In the genomic region with DNA sequence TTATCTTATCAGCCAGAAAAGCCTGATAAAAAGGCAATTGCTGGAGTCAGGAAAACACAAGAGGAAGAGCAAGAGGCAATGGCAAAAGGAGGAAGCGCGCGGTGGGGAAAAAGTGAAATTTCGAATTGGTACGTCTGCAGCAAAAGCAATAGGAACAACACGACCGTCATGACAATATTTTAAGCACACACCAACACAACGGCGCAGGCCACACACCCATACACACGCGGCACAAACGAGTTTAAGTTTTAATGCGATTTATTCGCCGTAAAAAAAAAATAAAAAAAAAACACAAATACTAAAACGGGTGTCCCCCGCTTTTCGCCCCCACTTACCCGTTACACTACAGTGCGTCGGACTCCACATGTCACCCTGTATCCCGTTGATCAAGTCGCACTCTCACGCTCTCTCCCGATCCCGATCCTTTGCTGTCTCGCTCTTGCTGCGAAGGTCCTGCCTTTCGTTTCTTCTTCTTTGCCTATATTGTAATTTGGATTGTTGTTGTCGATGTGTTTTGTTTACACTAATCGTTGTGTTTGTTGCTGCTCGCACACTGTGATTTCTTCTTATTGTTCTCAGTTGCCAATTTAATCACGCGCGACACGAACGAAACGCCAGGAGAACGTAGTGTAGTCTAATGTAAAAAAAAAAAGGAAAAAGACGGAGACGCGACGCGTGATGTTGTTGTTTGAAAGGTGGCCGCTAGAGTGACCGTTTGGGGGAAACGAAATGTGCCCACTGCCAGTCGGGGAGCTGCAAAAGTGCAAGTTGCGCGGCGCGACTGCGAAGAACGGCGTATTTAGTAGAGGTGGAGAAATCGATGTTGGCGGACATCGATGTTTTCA, we compare ENCODE assay signal across 1 fruit fly cellular context.
A peak's percentile ranks its signal among the peaks of the same experiment; 100 is the strongest.
TF ChIP-seq lines count a peak whose summit lies in the region.

TSS of gene Rip11 (minus strand) at position 794 of the 845 bp plus-strand sequence.

TF ChIP-seq in whole organism, embryonic, 481 proteins besides CTCF, POLR2A, EP300 and RAD21 (continued from another document and continues in another):
- TF ChIP-seq zf30C (GFP tag; optimal IDR thresholded peaks at IDR 0.05; lab: Kevin White, UChicago), result no peak
- no peak; the same call in 1 of the 2 replicates for TF ChIP-seq Taf1 (GFP tag; IDR thresholded peaks at IDR 0.05; lab: Robert Waterston, UW)
- TF ChIP-seq Dad (GFP tag; optimal IDR thresholded peaks at IDR 0.05; lab: Kevin White, UChicago), result peak; percentile 4
- TF ChIP-seq dm (GFP tag; optimal IDR thresholded peaks at IDR 0.05; lab: Kevin White, UChicago), result peak; percentile 18
- no peak for TF ChIP-seq Neu2 (GFP tag; optimal IDR thresholded peaks at IDR 0.05; lab: Kevin White, UChicago; ENCODE audit: borderline replicate concordance)
- TF ChIP-seq Mrtf (GFP tag; IDR thresholded peaks at IDR 0.05; lab: Robert Waterston, UW), result peak; percentile 43; the same call in 1 of the 3 replicates
- TF ChIP-seq B-H2 (GFP tag; optimal IDR thresholded peaks at IDR 0.05; lab: Kevin White, UChicago), result no peak
- peak; percentile 20 for TF ChIP-seq Meics (GFP tag; optimal IDR thresholded peaks at IDR 0.05; lab: Kevin White, UChicago)
- peak; percentile 99 for TF ChIP-seq CG6254 (GFP tag; optimal IDR thresholded peaks at IDR 0.05; lab: Kevin White, UChicago)
- TF ChIP-seq CG9727 (GFP tag; optimal IDR thresholded peaks at IDR 0.05; lab: Kevin White, UChicago), result no peak
- TF ChIP-seq Vsx1 (GFP tag; optimal IDR thresholded peaks at IDR 0.05; lab: Kevin White, UChicago), result no peak
- no peak for TF ChIP-seq so (GFP tag; IDR thresholded peaks at IDR 0.05; lab: Robert Waterston, UW)
- TF ChIP-seq H2.0 (GFP tag; IDR thresholded peaks at IDR 0.05; lab: Robert Waterston, UW), result peak; percentile 36
- no peak for TF ChIP-seq CG7928 (GFP tag; optimal IDR thresholded peaks at IDR 0.05; lab: Kevin White, UChicago)
- TF ChIP-seq al (GFP tag; IDR thresholded peaks at IDR 0.05; lab: Robert Waterston, UW), result no peak
- TF ChIP-seq CG15479 (GFP tag; optimal IDR thresholded peaks at IDR 0.05; lab: Kevin White, UChicago), result no peak
- TF ChIP-seq CG18262 (tag; optimal IDR thresholded peaks at IDR 0.05; lab: Kevin White, UChicago), result no peak
- peak; percentile 70 for TF ChIP-seq CG17186 (GFP tag; optimal IDR thresholded peaks at IDR 0.05; lab: Kevin White, UChicago)
- no peak for TF ChIP-seq chn (GFP tag; optimal IDR thresholded peaks at IDR 0.05; lab: Kevin White, UChicago)
- TF ChIP-seq CG4424 (GFP tag; optimal IDR thresholded peaks at IDR 0.05; lab: Kevin White, UChicago), result peak; percentile 14
- TF ChIP-seq Deaf1 (tag; optimal IDR thresholded peaks at IDR 0.05; lab: Kevin White, UChicago), result no peak
- TF ChIP-seq CG12769 (tag; optimal IDR thresholded peaks at IDR 0.05; lab: Kevin White, UChicago), result no peak
- no peak for TF ChIP-seq run (tag; optimal IDR thresholded peaks at IDR 0.05; lab: Kevin White, UChicago)
- TF ChIP-seq psq (GFP tag; optimal IDR thresholded peaks at IDR 0.05; lab: Kevin White, UChicago), result no peak
- TF ChIP-seq E2f2 (GFP tag; IDR thresholded peaks at IDR 0.05; lab: Robert Waterston, UW), result peak; percentile 21; the same call in 1 of the 2 replicates
- TF ChIP-seq CG12744 (GFP tag; optimal IDR thresholded peaks at IDR 0.05; lab: Kevin White, UChicago), result no peak
- peak; percentile 39 for TF ChIP-seq Hmr (GFP tag; optimal IDR thresholded peaks at IDR 0.05; lab: Kevin White, UChicago)
- TF ChIP-seq shn (GFP tag; optimal IDR thresholded peaks at IDR 0.05; lab: Kevin White, UChicago), result no peak
- no peak for TF ChIP-seq Tbp (GFP tag; optimal IDR thresholded peaks at IDR 0.05; lab: Kevin White, UChicago)
- no peak; the same call in 1 of the 2 replicates for TF ChIP-seq Atf6 (GFP tag; IDR thresholded peaks at IDR 0.05; lab: Robert Waterston, UW)
- no peak for TF ChIP-seq CG33213 (GFP tag; optimal IDR thresholded peaks at IDR 0.05; lab: Kevin White, UChicago)
- no peak for TF ChIP-seq cad (GFP tag; optimal IDR thresholded peaks at IDR 0.05; lab: Kevin White, UChicago)
- TF ChIP-seq Drgx (GFP tag; IDR thresholded peaks at IDR 0.05; lab: Robert Waterston, UW), result peak; percentile 78
- TF ChIP-seq dimm (GFP tag; IDR thresholded peaks at IDR 0.05; lab: Robert Waterston, UW), result no peak
- TF ChIP-seq vnd (GFP tag; IDR thresholded peaks at IDR 0.05; lab: Robert Waterston, UW; ENCODE audit: partially characterized antibody), result no peak
- TF ChIP-seq repo (GFP tag; optimal IDR thresholded peaks at IDR 0.05; lab: Kevin White, UChicago), result peak; percentile 31
- TF ChIP-seq CG10979 (tag; optimal IDR thresholded peaks at IDR 0.05; lab: Kevin White, UChicago), result no peak
- TF ChIP-seq CG9215 (GFP tag; IDR thresholded peaks at IDR 0.05; lab: Robert Waterston, UW), result no peak
- TF ChIP-seq CG7556 (GFP tag; optimal IDR thresholded peaks at IDR 0.05; lab: Kevin White, UChicago), result no peak
- no peak for TF ChIP-seq bab2 (GFP tag; optimal IDR thresholded peaks at IDR 0.05; lab: Kevin White, UChicago)
- TF ChIP-seq luna (GFP tag; optimal IDR thresholded peaks at IDR 0.05; lab: Kevin White, UChicago), result no peak
- no peak for TF ChIP-seq CG4404 (GFP tag; IDR thresholded peaks at IDR 0.05; lab: Robert Waterston, UW)
- no peak for TF ChIP-seq Hr3 (GFP tag; optimal IDR thresholded peaks at IDR 0.05; lab: Kevin White, UChicago)
- TF ChIP-seq CG16863 (GFP tag; optimal IDR thresholded peaks at IDR 0.05; lab: Kevin White, UChicago), result no peak
- TF ChIP-seq onecut (GFP tag; IDR thresholded peaks at IDR 0.05; lab: Robert Waterston, UW), result peak; percentile 48
- 0 out of 2 replicates have a peak, but pooled peaks have one; percentile 21 for TF ChIP-seq CG8765 (GFP tag; IDR thresholded peaks at IDR 0.05; lab: Robert Waterston, UW)
- TF ChIP-seq CG15011 (GFP tag; optimal IDR thresholded peaks at IDR 0.05; lab: Kevin White, UChicago), result no peak
- no peak for TF ChIP-seq Nf-YA (GFP tag; IDR thresholded peaks at IDR 0.05; lab: Robert Waterston, UW)
- no peak for TF ChIP-seq Abd-B (GFP tag; optimal IDR thresholded peaks at IDR 0.05; lab: Kevin White, UChicago)
- TF ChIP-seq gt (GFP tag; IDR thresholded peaks at IDR 0.05; lab: Robert Waterston, UW), result no peak
- no peak for TF ChIP-seq CG5953 (GFP tag; IDR thresholded peaks at IDR 0.05; lab: Robert Waterston, UW)
- no peak for TF ChIP-seq D19A (tag; optimal IDR thresholded peaks at IDR 0.05; lab: Kevin White, UChicago)
- TF ChIP-seq eve (GFP tag; optimal IDR thresholded peaks at IDR 0.05; lab: Kevin White, UChicago), result no peak
- no peak for TF ChIP-seq Camta (GFP tag; optimal IDR thresholded peaks at IDR 0.05; lab: Kevin White, UChicago)
- TF ChIP-seq jigr1 (GFP tag; IDR thresholded peaks at IDR 0.05; lab: Robert Waterston, UW), result no peak
- TF ChIP-seq TFAM (GFP tag; optimal IDR thresholded peaks at IDR 0.05; lab: Kevin White, UChicago), result no peak
- peak; percentile 26 for TF ChIP-seq CG10267 (tag; optimal IDR thresholded peaks at IDR 0.05; lab: Kevin White, UChicago)
- TF ChIP-seq CG6272 (GFP tag; IDR thresholded peaks at IDR 0.05; lab: Robert Waterston, UW), result no peak
- TF ChIP-seq sisA (GFP tag; IDR thresholded peaks at IDR 0.05; lab: Robert Waterston, UW), result no peak; the same call in 1 of the 2 replicates
- peak; percentile 39; the same call in 1 of the 3 replicates for TF ChIP-seq CG11695 (GFP tag; IDR thresholded peaks at IDR 0.05; lab: Robert Waterston, UW)
- no peak for TF ChIP-seq CG2712 (tag; optimal IDR thresholded peaks at IDR 0.05; lab: Kevin White, UChicago)
- TF ChIP-seq CG4854 (GFP tag; optimal IDR thresholded peaks at IDR 0.05; lab: Kevin White, UChicago), result no peak
- TF ChIP-seq p53 (GFP tag; optimal IDR thresholded peaks at IDR 0.05; lab: Kevin White, UChicago), result no peak
- TF ChIP-seq Dek (tag; optimal IDR thresholded peaks at IDR 0.05; lab: Kevin White, UChicago), result no peak
- no peak for TF ChIP-seq CG10274 (GFP tag; optimal IDR thresholded peaks at IDR 0.05; lab: Kevin White, UChicago)
- no peak for TF ChIP-seq Chrac-16 (GFP tag; optimal IDR thresholded peaks at IDR 0.05; lab: Kevin White, UChicago)
- TF ChIP-seq CG32532 (GFP tag; IDR thresholded peaks at IDR 0.05; lab: Robert Waterston, UW), result peak; percentile 61
- no peak for TF ChIP-seq pnt (GFP tag; optimal IDR thresholded peaks at IDR 0.05; lab: Kevin White, UChicago)
- TF ChIP-seq NfI (GFP tag; optimal IDR thresholded peaks at IDR 0.05; lab: Kevin White, UChicago), result peak; percentile 3
- TF ChIP-seq Sox100B (GFP tag; optimal IDR thresholded peaks at IDR 0.05; lab: Kevin White, UChicago), result no peak
- TF ChIP-seq CG14050 (GFP tag; IDR thresholded peaks at IDR 0.05; lab: Robert Waterston, UW), result no peak
- no peak for TF ChIP-seq ro (GFP tag; IDR thresholded peaks at IDR 0.05; lab: Robert Waterston, UW)
- TF ChIP-seq Hey (tag; optimal IDR thresholded peaks at IDR 0.05; lab: Kevin White, UChicago), result no peak
- TF ChIP-seq insv (GFP tag; optimal IDR thresholded peaks at IDR 0.05; lab: Kevin White, UChicago), result no peak
- TF ChIP-seq CG11456 (GFP tag; IDR thresholded peaks at IDR 0.05; lab: Robert Waterston, UW), result peak; percentile 62; the same call in 1 of the 3 replicates
- TF ChIP-seq NC2β (GFP tag; optimal IDR thresholded peaks at IDR 0.05; lab: Kevin White, UChicago), result peak; percentile 0
- peak; percentile 8 for TF ChIP-seq Myb (GFP tag; optimal IDR thresholded peaks at IDR 0.05; lab: Kevin White, UChicago)
- TF ChIP-seq dan (GFP tag; IDR thresholded peaks at IDR 0.05; lab: Robert Waterston, UW), result no peak
- TF ChIP-seq CG10366 (GFP tag; IDR thresholded peaks at IDR 0.05; lab: Robert Waterston, UW), result peak; percentile 88
- TF ChIP-seq Sry-δ (GFP tag; optimal IDR thresholded peaks at IDR 0.05; lab: Kevin White, UChicago), result no peak
- TF ChIP-seq CG10959 (GFP tag; IDR thresholded peaks at IDR 0.05; lab: Robert Waterston, UW), result no peak
- TF ChIP-seq CG1024 (GFP tag; IDR thresholded peaks at IDR 0.05; lab: Robert Waterston, UW), result no peak
- TF ChIP-seq CG1233 (GFP tag; optimal IDR thresholded peaks at IDR 0.05; lab: Kevin White, UChicago), result peak; percentile 5
- no peak for TF ChIP-seq peb (GFP tag; IDR thresholded peaks at IDR 0.05; lab: Robert Waterston, UW)
- TF ChIP-seq gro (GFP tag; optimal IDR thresholded peaks at IDR 0.05; lab: Kevin White, UChicago), result peak; percentile 7
- peak; percentile 17 for TF ChIP-seq grau (tag; optimal IDR thresholded peaks at IDR 0.05; lab: Kevin White, UChicago)
- no peak for TF ChIP-seq croc (GFP tag; conservative IDR thresholded peaks at IDR 0.05; lab: Robert Waterston, UW)
- TF ChIP-seq lilli (GFP tag; optimal IDR thresholded peaks at IDR 0.05; lab: Kevin White, UChicago), result peak; percentile 42
- no peak for TF ChIP-seq Poxn (GFP tag; IDR thresholded peaks at IDR 0.05; lab: Robert Waterston, UW)
- no peak for TF ChIP-seq CG14710 (tag; optimal IDR thresholded peaks at IDR 0.05; lab: Kevin White, UChicago)
- TF ChIP-seq slou (GFP tag; optimal IDR thresholded peaks at IDR 0.05; lab: Kevin White, UChicago), result no peak
- peak; percentile 51 for TF ChIP-seq NK7.1 (GFP tag; optimal IDR thresholded peaks at IDR 0.05; lab: Kevin White, UChicago)
- no peak for TF ChIP-seq CG2199 (GFP tag; IDR thresholded peaks at IDR 0.05; lab: Robert Waterston, UW)
- TF ChIP-seq CG6854 (GFP tag; optimal IDR thresholded peaks at IDR 0.05; lab: Kevin White, UChicago), result no peak
- no peak for TF ChIP-seq CG10321 (GFP tag; IDR thresholded peaks at IDR 0.05; lab: Robert Waterston, UW)
- peak; percentile 16; the same call in 2 of the 3 replicates for TF ChIP-seq Aef1 (GFP tag; IDR thresholded peaks at IDR 0.05; lab: Robert Waterston, UW)
- TF ChIP-seq sob (GFP tag; IDR thresholded peaks at IDR 0.05; lab: Robert Waterston, UW), result no peak; the same call in 1 of the 2 replicates
- no peak for TF ChIP-seq Oli (tag; optimal IDR thresholded peaks at IDR 0.05; lab: Kevin White, UChicago)
- TF ChIP-seq sc (optimal IDR thresholded peaks at IDR 0.05; lab: Kevin White, UChicago), result no peak
- no peak for TF ChIP-seq sc (GFP tag; optimal IDR thresholded peaks at IDR 0.05; lab: Kevin White, UChicago)
- peak; percentile 80 for TF ChIP-seq Med (GFP tag; lab: Kevin White, UChicago)
- TF ChIP-seq Usf (GFP tag; optimal IDR thresholded peaks at IDR 0.05; lab: Kevin White, UChicago), result no peak
- no peak for TF ChIP-seq ssp (GFP tag; IDR thresholded peaks at IDR 0.05; lab: Robert Waterston, UW)
- no peak for TF ChIP-seq Stat92E (GFP tag; optimal IDR thresholded peaks at IDR 0.05; lab: Kevin White, UChicago)
- TF ChIP-seq Lhr (GFP tag; optimal IDR thresholded peaks at IDR 0.05; lab: Kevin White, UChicago), result no peak
- TF ChIP-seq ems (GFP tag; optimal IDR thresholded peaks at IDR 0.05; lab: Kevin White, UChicago), result no peak
- TF ChIP-seq CG12391 (tag; optimal IDR thresholded peaks at IDR 0.05; lab: Kevin White, UChicago), result no peak
- TF ChIP-seq CG8089 (GFP tag; optimal IDR thresholded peaks at IDR 0.05; lab: Kevin White, UChicago), result peak; percentile 9
- 0 out of 2 replicates have a peak, but pooled peaks have one; percentile 16 for TF ChIP-seq ato (GFP tag; IDR thresholded peaks at IDR 0.05; lab: Robert Waterston, UW; ENCODE audit: partially characterized antibody)
- peak; percentile 55; the same call in 2 of the 4 replicates for TF ChIP-seq Gug (GFP tag; IDR thresholded peaks at IDR 0.05; lab: Robert Waterston, UW)
- peak; percentile 18 for TF ChIP-seq CG8388 (GFP tag; optimal IDR thresholded peaks at IDR 0.05; lab: Kevin White, UChicago)
- no peak for TF ChIP-seq CG18476 (GFP tag; optimal IDR thresholded peaks at IDR 0.05; lab: Kevin White, UChicago)
- no peak; the same call in 1 of the 2 replicates for TF ChIP-seq CG13287 (GFP tag; IDR thresholded peaks at IDR 0.05; lab: Robert Waterston, UW; ENCODE audit: partially characterized antibody)
- TF ChIP-seq unpg (GFP tag; optimal IDR thresholded peaks at IDR 0.05; lab: Kevin White, UChicago), result peak; percentile 21
- no peak for TF ChIP-seq Sox102F (GFP tag; optimal IDR thresholded peaks at IDR 0.05; lab: Kevin White, UChicago)
- TF ChIP-seq CG12236 (GFP tag; optimal IDR thresholded peaks at IDR 0.05; lab: Kevin White, UChicago), result no peak
- TF ChIP-seq Bdp1 (GFP tag; optimal IDR thresholded peaks at IDR 0.05; lab: Kevin White, UChicago), result no peak
- no peak for TF ChIP-seq Rx (GFP tag; IDR thresholded peaks at IDR 0.05; lab: Robert Waterston, UW)
- peak; percentile 12; the same call in 1 of the 2 replicates for TF ChIP-seq ttk (GFP tag; IDR thresholded peaks at IDR 0.05; lab: Robert Waterston, UW)
- TF ChIP-seq CG9876 (GFP tag; optimal IDR thresholded peaks at IDR 0.05; lab: Kevin White, UChicago), result no peak
- TF ChIP-seq CG15073 (GFP tag; optimal IDR thresholded peaks at IDR 0.05; lab: Kevin White, UChicago), result no peak
- no peak for TF ChIP-seq Doc3 (GFP tag; IDR thresholded peaks at IDR 0.05; lab: Robert Waterston, UW; ENCODE audit: partially characterized antibody)
- no peak for TF ChIP-seq CG4730 (GFP tag; IDR thresholded peaks at IDR 0.05; lab: Robert Waterston, UW)
- TF ChIP-seq ATbp (GFP tag; optimal IDR thresholded peaks at IDR 0.05; lab: Kevin White, UChicago), result no peak
- TF ChIP-seq CG13424 (tag; optimal IDR thresholded peaks at IDR 0.05; lab: Kevin White, UChicago), result no peak
